Worm (Caenorhabditis elegans) whole organism, midembryonic: Measurements from ENCODE around the gene lron-10.

Source experiments
- cog-1 ChIP-seq: sonication (generic microtip); optimal IDR thresholded peaks from 2 replicates; lab custom pipeline; 2016; ENCODE audit warnings: missing genetic modification characterization, missing compliant biosample characterization
- ztf-29 ChIP-seq: fragments of 200-800 bp; sonication (Bioruptor generic); IDR thresholded peaks from 2 replicates; pipeline ENCODE4 v1.3.6; 2022; ENCODE audit warnings: missing genetic modification reagents, missing genetic modification characterization, missing compliant biosample characterization

- TF ChIP-seq ztf-29 (no peak), cog-1 (no peak)
Measured at ce11 chrIII:10604325-10604724, 16.8 kb downstream of the lron-10 start.
